Fruit fly (Drosophila melanogaster) whole organism, wandering third instar larva: Measurements from ENCODE around the gene CtsL4.

Source experiments
- Abd-B ChIP-seq: fragments of >200 bp; optimal IDR thresholded peaks from 2 replicates; lab custom pipeline; 2017; ENCODE audit warnings: missing biosample characterization, missing genetic modification characterization
- CG32264 ChIP-seq: fragments of 200-800 bp; sonication (Bioruptor generic); optimal IDR thresholded peaks from 2 replicates; lab custom pipeline; 2016; ENCODE audit warnings: missing biosample characterization, missing genetic modification characterization
- CG9705 ChIP-seq: fragments of 200-800 bp; sonication (Bioruptor generic); optimal IDR thresholded peaks from 2 replicates; lab custom pipeline; 2018; ENCODE audit warnings: missing biosample characterization, mild to moderate bottlenecking, missing genetic modification characterization
- Dfd ChIP-seq: fragments of >200 bp; optimal IDR thresholded peaks from 2 replicates; lab custom pipeline; 2017; ENCODE audit warnings: missing biosample characterization, missing genetic modification characterization
- Dif ChIP-seq: fragments of 200-275, 200-300 bp; sonication (Bioruptor generic); optimal IDR thresholded peaks from 2 replicates; lab custom pipeline; 2018; ENCODE audit warnings: missing biosample characterization, missing genetic modification characterization; ENCODE audit not compliant: partially characterized antibody
- GATAd ChIP-seq: sonication (Bioruptor generic); optimal IDR thresholded peaks from 2 replicates; lab custom pipeline; 2016; ENCODE audit warnings: missing biosample characterization, missing genetic modification characterization
- HLH106 ChIP-seq: fragments of 200-800 bp; optimal IDR thresholded peaks from 3 replicates; lab custom pipeline; 2019; ENCODE audit warnings: missing biosample characterization, mild to moderate bottlenecking, missing genetic modification characterization, moderate library complexity
- Hnf4 ChIP-seq: fragments of 200-800 bp; sonication (Bioruptor generic); optimal IDR thresholded peaks from 2 replicates; lab custom pipeline; 2016; ENCODE audit warnings: missing biosample characterization, mild to moderate bottlenecking, missing genetic modification characterization
- Hr78 ChIP-seq: fragments of >200 bp; optimal IDR thresholded peaks from 2 replicates; lab custom pipeline; 2017; ENCODE audit warnings: missing biosample characterization, missing genetic modification characterization
- Hr83 ChIP-seq: fragments of 200-300 bp; sonication (Bioruptor generic); optimal IDR thresholded peaks from 2 replicates; lab custom pipeline; 2016; ENCODE audit warnings: missing biosample characterization, mild to moderate bottlenecking, missing genetic modification characterization, moderate library complexity; ENCODE audit not compliant: poor library complexity, severe bottlenecking
- Jra ChIP-seq: sonication (Bioruptor generic); optimal IDR thresholded peaks from 2 replicates; lab custom pipeline; 2016; ENCODE audit warnings: missing biosample characterization, missing genetic modification characterization
- Mio ChIP-seq: sonication (Bioruptor generic); optimal IDR thresholded peaks from 2 replicates; lab custom pipeline; 2016; ENCODE audit warnings: missing biosample characterization, missing genetic modification characterization
- Myc ChIP-seq: fragments of >200 bp; optimal IDR thresholded peaks from 2 replicates; lab custom pipeline; 2017
- N ChIP-seq: fragments of >200 bp; optimal IDR thresholded peaks from 2 replicates; lab custom pipeline; 2018; ENCODE audit warnings: missing biosample characterization, missing external identifiers, missing genetic modification characterization
- OdsH ChIP-seq: fragments of 200-800 bp; sonication (Bioruptor generic); optimal IDR thresholded peaks from 2 replicates; lab custom pipeline; 2016; ENCODE audit warnings: missing biosample characterization, mild to moderate bottlenecking, missing genetic modification characterization
- Rel ChIP-seq, 2 experiments: fragments of 200-800 bp; sonication (Bioruptor generic) in 1 of 2; optimal IDR thresholded peaks; 2 replicates in 1 of 2; 3 replicates in 1 of 2; lab custom pipeline; 2016 to 2019; ENCODE audit warnings: mild to moderate bottlenecking in 2 of 2, missing biosample characterization in 2 of 2, missing genetic modification characterization in 2 of 2, moderate library complexity in 1 of 2
- Sp1 ChIP-seq: fragments of 200-800 bp; sonication (Bioruptor generic); optimal IDR thresholded peaks from 3 replicates; lab custom pipeline; 2019; ENCODE audit warnings: missing biosample characterization, mild to moderate bottlenecking, missing genetic modification characterization, moderate library complexity
- Vsx2 ChIP-seq: fragments of 200-300, 225-300 bp; sonication (Bioruptor generic); optimal IDR thresholded peaks from 2 replicates; lab custom pipeline; 2018; ENCODE audit warnings: missing biosample characterization, missing genetic modification characterization; ENCODE audit not compliant: partially characterized antibody
- br ChIP-seq: fragments of 200-800 bp; sonication (Bioruptor generic); optimal IDR thresholded peaks from 2 replicates; lab custom pipeline; 2016; ENCODE audit warnings: missing biosample characterization, missing genetic modification characterization
- brk ChIP-seq: fragments of 200-800 bp; sonication (Bioruptor generic); optimal IDR thresholded peaks from 2 replicates; lab custom pipeline; 2016; ENCODE audit warnings: missing biosample characterization, mild to moderate bottlenecking, missing genetic modification characterization
- dl ChIP-seq, 2 experiments: fragments of 175-275, 200-275 bp in 1 of 2; fragments of 200-275 bp in 1 of 2; sonication (Bioruptor generic); optimal IDR thresholded peaks; lab custom pipeline; 2018; ENCODE audit warnings: mild to moderate bottlenecking in 2 of 2, missing biosample characterization in 2 of 2, missing genetic modification characterization in 2 of 2, moderate library complexity in 2 of 2; ENCODE audit not compliant: partially characterized antibody in 2 of 2, insufficient read depth in 1 of 2
- dmrt93B ChIP-seq: fragments of 200-800 bp; sonication (Bioruptor generic); optimal IDR thresholded peaks from 2 replicates; lab custom pipeline; 2018; ENCODE audit warnings: missing biosample characterization, mild to moderate bottlenecking, missing genetic modification characterization
- dsf ChIP-seq: sonication (Bioruptor generic); optimal IDR thresholded peaks from 2 replicates; lab custom pipeline; 2016; ENCODE audit warnings: missing biosample characterization, missing genetic modification characterization, borderline replicate concordance
- ey ChIP-seq: fragments of 200-800 bp; sonication (Bioruptor generic); optimal IDR thresholded peaks from 2 replicates; lab custom pipeline; 2016; ENCODE audit warnings: missing biosample characterization, missing genetic modification characterization
- foxo ChIP-seq, 2 experiments: fragments of 200-800 bp; sonication (Bioruptor generic); optimal IDR thresholded peaks; 2 replicates in 1 of 2; 3 replicates in 1 of 2; lab custom pipeline; 2016 to 2017; ENCODE audit warnings: missing biosample characterization in 2 of 2, missing genetic modification characterization in 2 of 2
- fru ChIP-seq: fragments of 200-800 bp; sonication (Bioruptor generic); optimal IDR thresholded peaks from 3 replicates; lab custom pipeline; 2016; ENCODE audit warnings: missing biosample characterization, mild to moderate bottlenecking, missing genetic modification characterization
- h ChIP-seq: fragments of 200-800 bp; sonication (Bioruptor generic); optimal IDR thresholded peaks from 3 replicates; lab custom pipeline; 2016; ENCODE audit warnings: missing biosample characterization, mild to moderate bottlenecking, missing genetic modification characterization
- jim ChIP-seq: fragments of 175-275, 200-325 bp; sonication (Bioruptor generic); optimal IDR thresholded peaks from 2 replicates; lab custom pipeline; 2016; ENCODE audit warnings: missing biosample characterization, mild to moderate bottlenecking, missing genetic modification characterization
- lola ChIP-seq: fragments of >200 bp; optimal IDR thresholded peaks from 2 replicates; lab custom pipeline; 2017; ENCODE audit warnings: missing biosample characterization, missing genetic modification characterization
- pan ChIP-seq: fragments of >200 bp; optimal IDR thresholded peaks from 2 replicates; lab custom pipeline; 2017
- psq ChIP-seq: fragments of 200-800 bp; sonication (Bioruptor generic); optimal IDR thresholded peaks from 3 replicates; lab custom pipeline; 2017; ENCODE audit warnings: missing biosample characterization, mild to moderate bottlenecking, missing genetic modification characterization, moderate library complexity
- rgr ChIP-seq: fragments of 200-800 bp; sonication (Bioruptor generic); optimal IDR thresholded peaks from 3 replicates; lab custom pipeline; 2016; ENCODE audit warnings: missing biosample characterization, mild to moderate bottlenecking, missing genetic modification characterization
- sage ChIP-seq: fragments of 200-800 bp; sonication (Bioruptor generic); optimal IDR thresholded peaks from 2 replicates; lab custom pipeline; 2016; ENCODE audit warnings: missing biosample characterization, mild to moderate bottlenecking, missing genetic modification characterization
- sv ChIP-seq: fragments of 200-800 bp; sonication (Bioruptor generic); optimal IDR thresholded peaks from 3 replicates; lab custom pipeline; 2016; ENCODE audit warnings: missing biosample characterization, missing genetic modification characterization
- tai ChIP-seq: sonication (Bioruptor generic); optimal IDR thresholded peaks from 2 replicates; lab custom pipeline; 2016; ENCODE audit warnings: missing biosample characterization, missing genetic modification characterization
- usp ChIP-seq: fragments of >200 bp; optimal IDR thresholded peaks from 2 replicates; lab custom pipeline; 2017; ENCODE audit warnings: missing biosample characterization, missing genetic modification characterization
- woc ChIP-seq: sonication (Bioruptor generic); optimal IDR thresholded peaks from 2 replicates; lab custom pipeline; 2016; ENCODE audit warnings: missing biosample characterization, mild to moderate bottlenecking, missing genetic modification characterization

The CtsL4 gene

DNA sequence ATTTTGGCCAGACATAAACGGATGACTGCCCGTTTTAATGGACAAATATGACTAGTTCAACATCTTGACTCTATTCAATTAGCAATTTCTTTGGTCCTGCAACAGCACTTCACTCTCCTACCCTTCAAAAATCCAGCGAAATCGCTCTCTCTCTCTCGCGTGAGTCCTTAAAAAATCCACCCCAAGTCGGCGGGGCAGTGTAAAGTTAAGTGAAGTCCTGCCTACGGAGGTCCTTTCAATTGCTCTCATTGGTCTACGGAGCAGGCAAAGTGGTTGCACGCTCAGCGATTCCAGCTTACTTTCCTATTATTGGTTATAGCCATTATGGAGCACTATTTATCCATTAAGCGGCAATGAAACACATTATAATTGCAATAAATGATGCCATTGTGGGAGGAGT is 2.5 kb downstream of the CtsL4 start, which contains the start of gene CG34367:
CG34367 (minus strand) TSS at position 35 of the 400 bp plus-strand sequence.
- TF ChIP-seq sv (GFP tag; lab: Kevin White, UChicago) = no peak
- TF ChIP-seq pan (lab: Kevin White, UChicago) = no peak
- TF ChIP-seq Hr78 = no peak
- TF ChIP-seq sage (GFP tag; lab: Kevin White, UChicago) = no peak
- no peak for TF ChIP-seq woc (GFP tag; lab: Kevin White, UChicago)
- no peak for TF ChIP-seq HLH106 (tag; lab: Kevin White, UChicago)

dm6 chr2L:10351130-10351529 is 5.3 kb downstream of the CtsL4 start:
- no peak for TF ChIP-seq dsf (GFP tag; lab: Kevin White, UChicago)
- TF ChIP-seq Dfd = no peak
- TF ChIP-seq sage (GFP tag; lab: Kevin White, UChicago) = no peak
- no peak for TF ChIP-seq CG9705 (GFP tag; lab: Kevin White, UChicago)
- no peak for TF ChIP-seq CG32264
- no peak for TF ChIP-seq Abd-B
- no peak for TF ChIP-seq h (GFP tag; lab: Kevin White, UChicago)
- no peak for TF ChIP-seq pan (lab: Kevin White, UChicago)
- TF ChIP-seq woc (GFP tag; lab: Kevin White, UChicago) = no peak
- no peak for TF ChIP-seq dmrt93B (GFP tag; lab: Kevin White, UChicago)
- TF ChIP-seq Sp1 (GFP tag; lab: Kevin White, UChicago) = no peak
- no peak for TF ChIP-seq tai (GFP tag; lab: Kevin White, UChicago)

DNA sequence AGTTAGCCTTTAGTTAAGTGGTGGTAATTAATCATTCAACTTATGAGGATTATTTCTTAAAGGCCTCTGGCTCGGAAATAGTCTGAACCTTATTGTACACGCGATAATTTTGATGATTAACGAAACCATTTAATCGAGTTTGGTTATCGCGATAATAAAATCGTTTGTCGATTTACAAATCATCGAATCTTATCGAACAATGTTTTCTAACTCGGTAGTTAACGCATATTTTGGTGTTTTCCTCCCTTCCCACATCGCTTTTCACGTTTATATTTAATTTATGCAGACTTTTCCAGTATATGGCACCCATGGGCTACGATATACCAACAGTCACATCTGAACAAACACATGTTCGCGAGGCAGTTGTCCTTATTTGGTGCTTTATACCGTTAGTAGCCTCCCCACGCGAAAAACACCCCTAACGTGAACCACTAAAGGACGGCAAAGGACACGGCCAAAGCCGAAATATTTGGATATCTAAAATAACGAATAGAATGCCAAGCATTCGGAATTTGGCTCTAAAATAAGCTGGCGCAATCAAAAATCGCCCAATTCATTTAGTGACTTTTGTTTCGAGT is 12.3 kb downstream of the CtsL4 start, which contains the start of gene Frmd5:
Frmd5 (plus strand) TSS at position 414 of the 578 bp plus-strand sequence.
- TF ChIP-seq ey = no peak
- TF ChIP-seq, all 38 proteins: peak for 0

- no peak for TF ChIP-seq Mio (GFP tag; lab: Kevin White, UChicago)
- TF ChIP-seq lola (GFP tag; lab: Kevin White, UChicago) = no peak
- TF ChIP-seq ey = no peak
- no peak for TF ChIP-seq Dif (GFP tag; lab: Kevin White, UChicago)
- no peak for TF ChIP-seq Hr78
- peak; percentile 18 for TF ChIP-seq brk (GFP tag; lab: Kevin White, UChicago)
- TF ChIP-seq Rel (GFP tag; optimal IDR thresholded peaks at IDR 0.05; lab: Kevin White, UChicago) = no peak
- no peak for TF ChIP-seq Rel (tag; optimal IDR thresholded peaks at IDR 0.05; lab: Kevin White, UChicago)
- no peak for TF ChIP-seq HLH106 (tag; lab: Kevin White, UChicago)
- no peak for TF ChIP-seq psq (GFP tag; lab: Kevin White, UChicago)
- no peak for TF ChIP-seq sv (GFP tag; lab: Kevin White, UChicago)
- TF ChIP-seq OdsH (GFP tag; lab: Kevin White, UChicago) = no peak
- no peak for TF ChIP-seq Dfd
- TF ChIP-seq Jra (GFP tag; lab: Kevin White, UChicago) = no peak
- TF ChIP-seq h (GFP tag; lab: Kevin White, UChicago) = peak; percentile 24
- no peak for TF ChIP-seq tai (GFP tag; lab: Kevin White, UChicago)
- peak; percentile 10 for TF ChIP-seq Hnf4 (GFP tag; lab: Kevin White, UChicago)
- no peak for TF ChIP-seq Hr83
- TF ChIP-seq dsf (GFP tag; lab: Kevin White, UChicago) = no peak
- TF ChIP-seq CG9705 (GFP tag; lab: Kevin White, UChicago) = no peak
- TF ChIP-seq Abd-B = no peak
- TF ChIP-seq Myc (lab: Kevin White, UChicago) = no peak
- no peak for TF ChIP-seq sage (GFP tag; lab: Kevin White, UChicago)
- TF ChIP-seq rgr (GFP tag; lab: Kevin White, UChicago) = no peak
- no peak for TF ChIP-seq woc (GFP tag; lab: Kevin White, UChicago)
- no peak for TF ChIP-seq GATAd
- no peak for TF ChIP-seq jim (GFP tag; lab: Kevin White, UChicago)
- no peak for TF ChIP-seq dmrt93B (GFP tag; lab: Kevin White, UChicago)
- TF ChIP-seq br (GFP tag; lab: Kevin White, UChicago) = no peak
- no peak for TF ChIP-seq foxo (GFP tag; optimal IDR thresholded peaks at IDR 0.05; lab: Kevin White, UChicago)
- no peak for TF ChIP-seq N (GFP tag; lab: Kevin White, UChicago)
- peak; percentile 10 for TF ChIP-seq fru (GFP tag; lab: Kevin White, UChicago)
- no peak for TF ChIP-seq pan (lab: Kevin White, UChicago)
- no peak for TF ChIP-seq Vsx2 (GFP tag; lab: Kevin White, UChicago)
- TF ChIP-seq dl (GFP tag; optimal IDR thresholded peaks at IDR 0.05; lab: Kevin White, UChicago; ENCODE audit: insufficient read depth in 1 of 2, partially characterized antibody in 2 of 2) = no peak
- TF ChIP-seq usp (GFP tag; lab: Kevin White, UChicago) = no peak
Observed at dm6 chr2L:10342471-10342870, 13.9 kb downstream of the CtsL4 start, which contains the start of gene Sps2. Gene Sps2, plus strand, starts transcription at chr2L:10342594.
